Worm (Caenorhabditis elegans) whole organism, late embryonic: ENCODE measurements around the gene spe-39.

Experiments used
- C38D4.7 ChIP-seq: fragments of 200-800 bp; sonication (Bioruptor generic); optimal IDR thresholded peaks from 2 replicates; lab custom pipeline; 2018; ENCODE audit warnings: mild to moderate bottlenecking, missing genetic modification characterization, moderate library complexity, missing compliant biosample characterization
- T23F11.4 ChIP-seq: fragments of 200-800 bp; sonication (Bioruptor generic); optimal IDR thresholded peaks from 2 replicates; lab custom pipeline; 2018; ENCODE audit warnings: mild to moderate bottlenecking, missing genetic modification characterization, missing compliant biosample characterization
- ceh-45 ChIP-seq: fragments of 200-800 bp; sonication (Bioruptor generic); IDR thresholded peaks from 2 replicates; pipeline ENCODE4 v1.3.6; 2022; ENCODE audit warnings: missing genetic modification reagents, missing genetic modification characterization, missing compliant biosample characterization
- ceh-6 ChIP-seq: fragments of 200-800 bp; sonication (Bioruptor generic); optimal IDR thresholded peaks from 2 replicates; lab custom pipeline; 2018; ENCODE audit warnings: mild to moderate bottlenecking, missing genetic modification characterization, missing compliant biosample characterization
- hlh-13 ChIP-seq: fragments of 200-800 bp; sonication (Bioruptor generic); optimal IDR thresholded peaks from 2 replicates; lab custom pipeline; 2018; ENCODE audit warnings: mild to moderate bottlenecking, missing genetic modification characterization, missing compliant biosample characterization
- pag-3 ChIP-seq: sonication (generic microtip); optimal IDR thresholded peaks from 2 replicates; lab custom pipeline; 2016; ENCODE audit warnings: missing compliant biosample characterization, missing genetic modification characterization, borderline replicate concordance
- pha-2 ChIP-seq: sonication (generic microtip); optimal IDR thresholded peaks from 2 replicates; lab custom pipeline; 2017; ENCODE audit warnings: mild to moderate bottlenecking, missing genetic modification characterization, missing compliant biosample characterization
- tbx-2 ChIP-seq: sonication (generic microtip); optimal IDR thresholded peaks from 2 replicates; lab custom pipeline; 2016; ENCODE audit warnings: missing genetic modification characterization, missing compliant biosample characterization

ce11 chrV:6808962-6809361 lies 23.7 kb downstream of the spe-39 start, which contains the start of gene dmsr-16:
- no peak for TF ChIP-seq ceh-45 (GFP tag; lab: Robert Waterston, UW)
- no peak for TF ChIP-seq ceh-6 (GFP tag; lab: Kevin White, UChicago)
- no peak for TF ChIP-seq pag-3 (tag; lab: Kevin White, UChicago)
- TF ChIP-seq T23F11.4 (GFP tag; lab: Kevin White, UChicago) = no peak
- TF ChIP-seq tbx-2 (tag; lab: Kevin White, UChicago) = no peak
- no peak for TF ChIP-seq C38D4.7 (GFP tag; lab: Kevin White, UChicago)
- TF ChIP-seq hlh-13 = no peak
- TF ChIP-seq pha-2 = no peak
